Worm (Caenorhabditis elegans): ENCODE results near the gene slmp-1.

slmp-1 gene

DNA sequence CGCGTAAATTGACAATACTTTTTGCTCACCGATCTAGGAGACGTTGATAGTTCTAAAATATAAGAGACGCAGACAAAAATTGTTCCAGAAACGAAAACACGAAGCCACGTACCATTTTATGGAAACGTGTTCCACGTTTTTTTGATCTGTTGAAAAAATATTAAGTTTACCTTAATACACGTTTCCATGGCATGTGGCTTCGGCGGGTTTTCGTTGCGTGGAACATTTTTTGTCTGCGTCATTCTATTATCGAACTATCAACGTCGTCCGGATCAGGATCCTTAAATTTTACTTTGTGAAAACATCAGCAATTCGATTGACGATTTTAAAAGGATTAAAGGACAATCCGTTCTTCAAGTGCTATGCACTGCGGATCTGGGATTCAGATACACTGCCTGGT lies 52.1 kb downstream of the slmp-1 start, which contains the start of gene T26C12.2:
Gene T26C12.2, minus strand, starts transcription at position 101 of the 400 bp plus-strand sequence.
- TF ChIP-seq R02D3.7 (tag; optimal IDR thresholded peaks at IDR 0.05) (no peak), skn-1 (tag; optimal IDR thresholded peaks at IDR 0.05) (no peak), elt-2 (tag; optimal IDR thresholded peaks at IDR 0.05) (no peak), snpc-4 (tag; optimal IDR thresholded peaks at IDR 0.05) (no peak), pqm-1 (tag; optimal IDR thresholded peaks at IDR 0.05) (no peak), nhr-237 (tag; optimal IDR thresholded peaks at IDR 0.05) (no peak), eor-1 (tag; optimal IDR thresholded peaks at IDR 0.05) (no peak), ztf-4 (tag; optimal IDR thresholded peaks at IDR 0.05) (no peak), egl-27 (tag; optimal IDR thresholded peaks at IDR 0.05) (no peak), nhr-11 (tag; optimal IDR thresholded peaks at IDR 0.05) (no peak), unc-62 (GFP tag; optimal IDR thresholded peaks at IDR 0.05) (no peak), egl-5 (tag; optimal IDR thresholded peaks at IDR 0.05) (no peak), lin-39 (tag; optimal IDR thresholded peaks at IDR 0.05) (no peak), nhr-76 (tag; optimal IDR thresholded peaks at IDR 0.05) (no peak), pha-4 (tag; optimal IDR thresholded peaks at IDR 0.05) (no peak), hmg-11 (tag; optimal IDR thresholded peaks at IDR 0.05) (no peak), ama-1 (optimal IDR thresholded peaks at IDR 0.05) (no peak), ztf-11 (tag; optimal IDR thresholded peaks at IDR 0.05) (no peak)

- no peak for TF ChIP-seq lsy-12 (tag; optimal IDR thresholded peaks at IDR 0.05)
- TF ChIP-seq jun-1 (tag; optimal IDR thresholded peaks at IDR 0.05) = no peak
- no peak for TF ChIP-seq nhr-67 (tag; optimal IDR thresholded peaks at IDR 0.05)
- no peak for TF ChIP-seq eor-1 (tag; optimal IDR thresholded peaks at IDR 0.05)
- no peak for TF ChIP-seq ceh-82 (tag; optimal IDR thresholded peaks at IDR 0.05)
- no peak for TF ChIP-seq ceh-9 (tag; optimal IDR thresholded peaks at IDR 0.05)
- no peak for TF ChIP-seq unc-62 (GFP tag; optimal IDR thresholded peaks at IDR 0.05)
- no peak for TF ChIP-seq elt-3 (tag; optimal IDR thresholded peaks at IDR 0.05)
- TF ChIP-seq zag-1 (tag; optimal IDR thresholded peaks at IDR 0.05) = no peak
- TF ChIP-seq R02D3.7 (tag; optimal IDR thresholded peaks at IDR 0.05) = no peak
- no peak for TF ChIP-seq elt-1 (tag; optimal IDR thresholded peaks at IDR 0.05)
- TF ChIP-seq ZK546.5 (tag; optimal IDR thresholded peaks at IDR 0.05) = no peak
- TF ChIP-seq ztf-4 (tag; optimal IDR thresholded peaks at IDR 0.05) = no peak
Measured at ce11 chrIV:3266841-3267240, 53.3 kb downstream of the slmp-1 start.

- no peak for TF ChIP-seq aly-2 (tag; optimal IDR thresholded peaks at IDR 0.05)
- no peak for TF ChIP-seq ztf-11 (tag; optimal IDR thresholded peaks at IDR 0.05)
- TF ChIP-seq lin-39 (tag; optimal IDR thresholded peaks at IDR 0.05) = no peak
- TF ChIP-seq jun-1 (tag; optimal IDR thresholded peaks at IDR 0.05) = no peak
- TF ChIP-seq fkh-2 (tag; optimal IDR thresholded peaks at IDR 0.05) = no peak
- no peak for TF ChIP-seq tbx-2 (tag; optimal IDR thresholded peaks at IDR 0.05)
- TF ChIP-seq nhr-237 (tag; optimal IDR thresholded peaks at IDR 0.05) = no peak
- no peak for TF ChIP-seq ceh-28 (tag; optimal IDR thresholded peaks at IDR 0.05)
- no peak for TF ChIP-seq nhr-25 (tag; optimal IDR thresholded peaks at IDR 0.05)
- TF ChIP-seq lsy-12 (tag; optimal IDR thresholded peaks at IDR 0.05) = no peak
Measured at ce11 chrIV:3267581-3267980, 54.0 kb downstream of the slmp-1 start, which contains the start of gene clec-173. Gene clec-173 (minus strand): TSS chrIV:3267681.

All from whole organism, L3 larva.